Fruit fly (Drosophila melanogaster) Kc167 (cell line): ENCODE results near the gene CG12194.

Experiments used
- Sin3A ChIP-seq: fragments of >200 bp; optimal IDR thresholded peaks from 2 replicates; lab custom pipeline; 2018; ENCODE audit warnings: missing external identifiers
- h ChIP-seq: fragments of >200 bp; optimal IDR thresholded peaks from 3 replicates; lab custom pipeline; 2018; ENCODE audit warnings: missing external identifiers
- insv ChIP-seq: fragments of >200 bp; optimal IDR thresholded peaks from 3 replicates; lab custom pipeline; 2018; ENCODE audit warnings: missing external identifiers
- psq ChIP-seq: fragments of >200 bp; optimal IDR thresholded peaks from 2 replicates; lab custom pipeline; 2017; ENCODE audit warnings: missing external identifiers
- ttk ChIP-seq: sonication (Bioruptor generic); optimal IDR thresholded peaks from 2 replicates; lab custom pipeline; 2017; ENCODE audit warnings: missing external identifiers

dm6 chr2L:4865400-4865799 is 27.3 kb downstream of the CG12194 start:
- TF ChIP-seq ttk (lab: Kevin White, UChicago) (no peak), Sin3A (lab: Kevin White, UChicago) (no peak), h (lab: Kevin White, UChicago) (no peak), insv (lab: Kevin White, UChicago) (no peak), psq (lab: Kevin White, UChicago) (no peak)
